Worm (Caenorhabditis elegans): ENCODE results near the gene K08B5.2.

DNA sequence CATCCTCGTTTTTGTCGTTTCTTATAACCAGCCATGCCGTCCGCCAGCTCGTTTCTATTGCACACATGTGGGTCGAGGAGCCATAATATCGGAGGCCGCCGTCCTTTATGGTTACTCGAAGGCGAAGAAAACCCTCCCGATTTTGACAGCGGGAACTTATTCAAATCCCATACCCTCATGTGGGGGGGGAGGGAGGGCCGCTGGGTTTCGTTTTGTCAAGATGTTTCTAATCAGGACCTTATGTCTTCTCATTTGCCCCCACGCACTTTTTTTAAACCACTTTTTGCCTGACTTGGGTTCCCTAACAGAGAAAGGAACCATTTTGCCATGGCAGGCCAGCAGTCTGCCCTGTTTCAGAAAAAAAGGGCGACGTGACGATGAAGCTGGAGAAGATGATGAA lies 21.2 kb downstream of the K08B5.2 start:
- no peak for TF ChIP-seq F49E8.2 (tag; optimal IDR thresholded peaks at IDR 0.05; ENCODE audit: borderline replicate concordance)
- no peak for TF ChIP-seq Y5F2A.4 (GFP tag; optimal IDR thresholded peaks at IDR 0.05)
- TF ChIP-seq ZK546.5 (tag; optimal IDR thresholded peaks at IDR 0.05), result no peak
- no peak for TF ChIP-seq zip-11 (GFP tag; IDR thresholded peaks at IDR 0.05)
- no peak for TF ChIP-seq cey-2 (tag; optimal IDR thresholded peaks at IDR 0.05; ENCODE audit: borderline replicate concordance, insufficient read depth)
- TF ChIP-seq fos-1 (tag; optimal IDR thresholded peaks at IDR 0.05), result no peak
- TF ChIP-seq ztf-11 (tag; optimal IDR thresholded peaks at IDR 0.05), result no peak
- TF ChIP-seq dpl-1 (GFP tag; optimal IDR thresholded peaks at IDR 0.05), result no peak
- TF ChIP-seq madf-9 (GFP tag; conservative IDR thresholded peaks at IDR 0.05), result no peak

Measured in whole organism, L4 larva.